Fruit fly (Drosophila melanogaster): ENCODE results near the gene FASN1.

FASN1 gene

dm6 chr2L:3055710-3056447 lies 519 bp upstream of the FASN1 start (continued):
- TF ChIP-seq sage (GFP tag; optimal IDR thresholded peaks at IDR 0.05) (peak; percentile 16), Myc (optimal IDR thresholded peaks at IDR 0.05) (no peak), GATAd (GFP tag; optimal IDR thresholded peaks at IDR 0.05) (no peak), dl (GFP tag; optimal IDR thresholded peaks at IDR 0.05; ENCODE audit: insufficient read depth in 1 of 2, partially characterized antibody in 2 of 2) (no peak), dsf (GFP tag; optimal IDR thresholded peaks at IDR 0.05; ENCODE audit: borderline replicate concordance) (no peak), CG32264 (GFP tag; optimal IDR thresholded peaks at IDR 0.05) (no peak), Mio (GFP tag; optimal IDR thresholded peaks at IDR 0.05) (no peak), Dif (GFP tag; optimal IDR thresholded peaks at IDR 0.05; ENCODE audit: partially characterized antibody) (no peak), Rel (GFP tag; optimal IDR thresholded peaks at IDR 0.05) (no peak), Rel (tag; optimal IDR thresholded peaks at IDR 0.05) (peak; percentile 24), usp (GFP tag; optimal IDR thresholded peaks at IDR 0.05) (no peak)

- TF ChIP-seq tai (GFP tag; optimal IDR thresholded peaks at IDR 0.05) (no peak), Hr83 (GFP tag; optimal IDR thresholded peaks at IDR 0.05; ENCODE audit: poor library complexity, severe bottlenecking) (peak; percentile 52), GATAd (GFP tag; optimal IDR thresholded peaks at IDR 0.05) (no peak), rgr (GFP tag; optimal IDR thresholded peaks at IDR 0.05) (peak; percentile 11), Mio (GFP tag; optimal IDR thresholded peaks at IDR 0.05) (no peak), Dif (GFP tag; optimal IDR thresholded peaks at IDR 0.05; ENCODE audit: partially characterized antibody) (no peak), fru (GFP tag; optimal IDR thresholded peaks at IDR 0.05) (peak; percentile 22), pan (optimal IDR thresholded peaks at IDR 0.05) (no peak), Myc (optimal IDR thresholded peaks at IDR 0.05) (no peak), Abd-B (GFP tag; optimal IDR thresholded peaks at IDR 0.05) (no peak), sage (GFP tag; optimal IDR thresholded peaks at IDR 0.05) (no peak), dmrt93B (GFP tag; optimal IDR thresholded peaks at IDR 0.05) (no peak), jim (GFP tag; optimal IDR thresholded peaks at IDR 0.05) (no peak), dsf (GFP tag; optimal IDR thresholded peaks at IDR 0.05; ENCODE audit: borderline replicate concordance) (no peak), N (GFP tag; optimal IDR thresholded peaks at IDR 0.05) (no peak), Dfd (GFP tag; optimal IDR thresholded peaks at IDR 0.05) (no peak), CrebA (GFP tag; optimal IDR thresholded peaks at IDR 0.05; ENCODE audit: borderline replicate concordance) (no peak), brk (GFP tag; optimal IDR thresholded peaks at IDR 0.05) (no peak), Vsx2 (GFP tag; optimal IDR thresholded peaks at IDR 0.05; ENCODE audit: partially characterized antibody) (no peak), Jra (GFP tag; optimal IDR thresholded peaks at IDR 0.05) (no peak), lola (GFP tag; optimal IDR thresholded peaks at IDR 0.05) (no peak), Rel (GFP tag; optimal IDR thresholded peaks at IDR 0.05) (no peak), Rel (tag; optimal IDR thresholded peaks at IDR 0.05) (peak; percentile 70), OdsH (GFP tag; optimal IDR thresholded peaks at IDR 0.05) (peak; percentile 14), CG32264 (GFP tag; optimal IDR thresholded peaks at IDR 0.05) (no peak), h (GFP tag; optimal IDR thresholded peaks at IDR 0.05) (peak; percentile 93)
These were observed 1.8 kb downstream of the FASN1 start for dm6 chr2L:3057951-3058771.

dm6 chr2L:3058772-3059623 lies 2.6 kb downstream of the FASN1 start:
- TF ChIP-seq Jra (GFP tag; optimal IDR thresholded peaks at IDR 0.05) (no peak), jim (GFP tag; optimal IDR thresholded peaks at IDR 0.05) (no peak), h (GFP tag; optimal IDR thresholded peaks at IDR 0.05) (peak; percentile 38), Rel (GFP tag; optimal IDR thresholded peaks at IDR 0.05) (no peak), Rel (tag; optimal IDR thresholded peaks at IDR 0.05) (no peak), CG9705 (GFP tag; optimal IDR thresholded peaks at IDR 0.05) (no peak), fru (GFP tag; optimal IDR thresholded peaks at IDR 0.05) (no peak), CG32264 (GFP tag; optimal IDR thresholded peaks at IDR 0.05) (no peak), woc (GFP tag; optimal IDR thresholded peaks at IDR 0.05) (peak; percentile 10), N (GFP tag; optimal IDR thresholded peaks at IDR 0.05) (no peak), usp (GFP tag; optimal IDR thresholded peaks at IDR 0.05) (no peak), Hr83 (GFP tag; optimal IDR thresholded peaks at IDR 0.05; ENCODE audit: poor library complexity, severe bottlenecking) (no peak), dsf (GFP tag; optimal IDR thresholded peaks at IDR 0.05; ENCODE audit: borderline replicate concordance) (no peak), CrebA (GFP tag; optimal IDR thresholded peaks at IDR 0.05; ENCODE audit: borderline replicate concordance) (no peak), foxo (GFP tag; optimal IDR thresholded peaks at IDR 0.05) (peak in 1 of 2 experiments; percentile 51), Hr78 (GFP tag; optimal IDR thresholded peaks at IDR 0.05) (no peak), lola (GFP tag; optimal IDR thresholded peaks at IDR 0.05) (no peak), sage (GFP tag; optimal IDR thresholded peaks at IDR 0.05) (no peak), Dif (GFP tag; optimal IDR thresholded peaks at IDR 0.05; ENCODE audit: partially characterized antibody) (no peak), Myc (optimal IDR thresholded peaks at IDR 0.05) (no peak), brk (GFP tag; optimal IDR thresholded peaks at IDR 0.05) (no peak), sv (GFP tag; optimal IDR thresholded peaks at IDR 0.05) (no peak), ey (GFP tag; optimal IDR thresholded peaks at IDR 0.05) (peak; percentile 38), rgr (GFP tag; optimal IDR thresholded peaks at IDR 0.05) (peak; percentile 18), psq (GFP tag; optimal IDR thresholded peaks at IDR 0.05) (peak; percentile 11), GATAd (GFP tag; optimal IDR thresholded peaks at IDR 0.05) (no peak), Dfd (GFP tag; optimal IDR thresholded peaks at IDR 0.05) (no peak), HLH106 (tag; optimal IDR thresholded peaks at IDR 0.05) (peak; percentile 4), tai (GFP tag; optimal IDR thresholded peaks at IDR 0.05) (no peak), Abd-B (GFP tag; optimal IDR thresholded peaks at IDR 0.05) (no peak), pan (optimal IDR thresholded peaks at IDR 0.05) (no peak), Hnf4 (GFP tag; optimal IDR thresholded peaks at IDR 0.05) (no peak)
